Worm (Caenorhabditis elegans): ENCODE measurements around the gene C50F4.9.

DNA sequence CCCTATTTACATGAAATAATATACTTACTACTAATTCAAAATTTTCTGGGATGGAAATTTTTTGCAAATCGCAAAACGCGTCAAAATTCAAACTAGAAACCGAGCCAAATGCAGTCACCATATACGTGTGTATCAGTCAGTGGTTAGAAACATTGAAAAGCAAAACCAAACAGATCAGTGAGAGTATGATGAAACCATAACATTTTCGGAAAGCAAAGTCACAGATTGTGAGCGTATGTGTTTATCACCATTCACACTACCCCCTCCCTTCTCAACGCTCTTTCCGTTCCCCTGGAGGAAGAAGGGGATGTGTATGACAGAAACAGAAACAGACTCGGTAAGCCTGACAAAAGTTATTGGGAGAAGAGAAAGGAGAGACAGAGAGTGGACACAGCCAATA lies 47.7 kb upstream of the C50F4.9 start:
- TF ChIP-seq ztf-29 (GFP tag; IDR thresholded peaks at IDR 0.05) (no peak), ztf-23 (GFP tag; IDR thresholded peaks at IDR 0.05) (no peak), tab-1 (GFP tag; IDR thresholded peaks at IDR 0.05) (no peak), med-1 (GFP tag; optimal IDR thresholded peaks at IDR 0.05; ENCODE audit: insufficient read depth) (no peak), flt-1 (GFP tag; IDR thresholded peaks at IDR 0.05) (no peak), klf-2 (GFP tag; conservative IDR thresholded peaks at IDR 0.05) (no peak), T22C8.4 (GFP tag; IDR thresholded peaks at IDR 0.05) (no peak), ref-1 (GFP tag; conservative IDR thresholded peaks at IDR 0.05) (no peak), cog-1 (tag; optimal IDR thresholded peaks at IDR 0.05) (no peak)
